Worm (Caenorhabditis elegans): ENCODE measurements around the gene C08E8.10.

C08E8.10 gene

DNA sequence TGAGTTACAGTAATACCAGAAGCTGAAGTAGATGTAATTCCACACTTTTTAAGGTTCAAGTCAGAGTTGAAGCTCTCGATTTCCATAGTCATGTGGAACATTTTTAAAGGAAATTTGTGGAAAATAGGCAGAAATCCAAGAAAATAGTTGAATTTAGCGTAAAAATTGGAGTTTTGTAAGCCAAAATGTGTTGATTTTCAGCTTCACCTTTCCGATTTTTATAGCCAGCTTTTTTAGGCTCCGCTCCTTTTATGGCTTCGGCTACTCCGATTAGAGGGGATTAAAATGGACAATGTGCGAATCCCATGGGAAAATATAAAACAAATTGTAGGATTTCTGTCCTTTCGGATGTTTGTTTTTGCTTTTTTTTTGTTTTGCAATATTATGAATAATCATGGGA, 28.6 kb upstream of the C08E8.10 start, which contains the start of gene C08E8.6:
Gene C08E8.6 (minus strand): TSS at position 101 of the 400 bp plus-strand sequence.
- no peak for TF ChIP-seq ceh-13 (GFP tag; optimal IDR thresholded peaks at IDR 0.05)
- no peak for TF ChIP-seq hmg-4 (GFP tag; optimal IDR thresholded peaks at IDR 0.05)
- no peak for TF ChIP-seq tra-4 (tag; optimal IDR thresholded peaks at IDR 0.05)
- TF ChIP-seq B0310.2 (tag; optimal IDR thresholded peaks at IDR 0.05): no peak
- no peak for TF ChIP-seq sea-1 (GFP tag; conservative IDR thresholded peaks at IDR 0.05)

DNA sequence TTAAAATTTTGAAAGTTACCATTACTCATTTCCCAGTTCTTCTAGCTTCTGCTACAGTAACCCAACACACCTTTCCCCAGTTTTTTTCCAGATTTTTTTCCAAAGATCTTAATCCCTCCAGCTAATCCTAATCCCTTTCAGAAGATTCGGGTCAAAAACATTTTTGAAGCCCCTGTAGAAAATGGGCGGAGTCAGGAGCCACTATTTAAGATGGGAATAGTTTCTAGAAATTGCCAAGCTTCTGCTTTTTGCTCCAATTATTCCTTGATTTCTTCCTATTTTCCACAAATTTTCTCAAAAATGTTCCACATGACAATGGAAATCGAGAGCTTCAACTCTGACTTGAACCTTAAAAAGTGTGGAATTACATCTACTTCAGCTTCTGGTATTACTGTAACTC, 24.9 kb upstream of the C08E8.10 start, which contains the start of gene C08E8.9:
Gene C08E8.9 (plus strand): TSS at position 301 of the 400 bp plus-strand sequence.
- TF ChIP-seq ceh-36 (tag; optimal IDR thresholded peaks at IDR 0.05): peak; percentile 57
- no peak for TF ChIP-seq hnd-1 (tag; optimal IDR thresholded peaks at IDR 0.05)

DNA sequence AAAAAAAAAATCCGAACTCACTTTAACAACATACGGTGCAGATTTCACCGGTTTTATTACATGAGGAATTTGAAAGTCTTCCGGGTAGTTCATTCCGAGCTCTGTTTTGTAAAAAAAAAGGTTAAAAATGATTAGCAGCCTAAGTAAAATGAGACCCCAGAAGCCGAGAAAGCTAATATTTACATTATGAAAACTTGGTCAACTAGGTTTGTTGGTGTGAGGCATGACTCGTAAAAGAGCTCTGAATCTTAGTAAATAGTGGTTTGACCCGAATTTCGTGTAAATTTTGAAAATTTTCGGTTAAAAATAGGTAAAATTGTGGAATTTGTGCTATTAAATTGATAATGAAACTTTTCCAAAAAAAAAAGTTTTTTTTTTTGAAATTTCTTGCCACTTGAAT, 22.7 kb upstream of the C08E8.10 start, which contains the start of gene C08E8.1:
Gene C08E8.1 (minus strand): TSS at position 101 of the 400 bp plus-strand sequence.
- no peak for TF ChIP-seq flt-1 (GFP tag; IDR thresholded peaks at IDR 0.05)
- TF ChIP-seq hmbx-1 (tag; optimal IDR thresholded peaks at IDR 0.05): no peak
- no peak for TF ChIP-seq B0310.2 (tag; optimal IDR thresholded peaks at IDR 0.05)
- no peak for TF ChIP-seq tra-4 (tag; optimal IDR thresholded peaks at IDR 0.05)
- TF ChIP-seq tbx-37 (GFP tag; conservative IDR thresholded peaks at IDR 0.05): no peak
- no peak for TF ChIP-seq tbx-11 (GFP tag; IDR thresholded peaks at IDR 0.05)
- no peak for TF ChIP-seq hmg-4 (GFP tag; optimal IDR thresholded peaks at IDR 0.05)
- TF ChIP-seq aly-1 (tag; optimal IDR thresholded peaks at IDR 0.05): no peak
- no peak for TF ChIP-seq ceh-13 (GFP tag; optimal IDR thresholded peaks at IDR 0.05)
- TF ChIP-seq scrt-1 (GFP tag; IDR thresholded peaks at IDR 0.05): no peak
- TF ChIP-seq ama-1 (optimal IDR thresholded peaks at IDR 0.05): no peak
- TF ChIP-seq ets-7 (tag; optimal IDR thresholded peaks at IDR 0.05): no peak
- no peak for TF ChIP-seq ceh-36 (tag; optimal IDR thresholded peaks at IDR 0.05)
- TF ChIP-seq hnd-1 (tag; optimal IDR thresholded peaks at IDR 0.05): no peak
- no peak for TF ChIP-seq sea-1 (GFP tag; conservative IDR thresholded peaks at IDR 0.05)
- no peak for TF ChIP-seq F13C5.2 (tag; optimal IDR thresholded peaks at IDR 0.05)
- no peak for TF ChIP-seq pes-1 (GFP tag; IDR thresholded peaks at IDR 0.05)

DNA sequence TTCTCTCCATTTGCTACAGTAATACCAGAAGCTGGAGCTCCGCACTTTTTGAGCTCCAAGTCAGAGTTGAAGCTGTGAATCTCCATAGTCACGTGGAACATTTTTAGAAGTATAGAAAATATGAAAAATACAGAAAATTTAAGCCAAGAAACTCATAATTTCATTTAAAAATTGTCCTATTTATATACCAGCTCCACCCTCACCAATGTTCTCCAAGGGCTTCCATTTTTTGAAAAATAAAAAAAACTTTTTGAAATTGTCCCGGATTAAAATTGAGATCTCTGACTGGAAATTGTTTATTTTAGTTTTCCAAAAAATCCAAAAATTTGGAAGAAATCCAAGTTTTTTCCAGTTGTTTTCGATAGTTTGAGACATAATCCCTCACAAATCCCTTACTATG, 20.2 kb upstream of the C08E8.10 start, which contains the start of gene C08E8.5:
Gene C08E8.5 (minus strand): TSS at position 101 of the 400 bp plus-strand sequence.
- no peak for TF ChIP-seq pes-1 (GFP tag; IDR thresholded peaks at IDR 0.05)
- TF ChIP-seq hnd-1 (tag; optimal IDR thresholded peaks at IDR 0.05): no peak
- TF ChIP-seq tra-4 (tag; optimal IDR thresholded peaks at IDR 0.05): no peak
- no peak for TF ChIP-seq ceh-36 (tag; optimal IDR thresholded peaks at IDR 0.05)
- no peak for TF ChIP-seq ets-7 (tag; optimal IDR thresholded peaks at IDR 0.05)
- no peak for TF ChIP-seq ama-1 (optimal IDR thresholded peaks at IDR 0.05)
- no peak for TF ChIP-seq flt-1 (GFP tag; IDR thresholded peaks at IDR 0.05)
- TF ChIP-seq tbx-37 (GFP tag; conservative IDR thresholded peaks at IDR 0.05): no peak
- TF ChIP-seq hmbx-1 (tag; optimal IDR thresholded peaks at IDR 0.05): no peak
- TF ChIP-seq sea-1 (GFP tag; conservative IDR thresholded peaks at IDR 0.05): no peak
- no peak for TF ChIP-seq tbx-11 (GFP tag; IDR thresholded peaks at IDR 0.05)
- no peak for TF ChIP-seq ceh-13 (GFP tag; optimal IDR thresholded peaks at IDR 0.05)
- TF ChIP-seq hmg-4 (GFP tag; optimal IDR thresholded peaks at IDR 0.05): no peak
- no peak for TF ChIP-seq F13C5.2 (tag; optimal IDR thresholded peaks at IDR 0.05)
- no peak for TF ChIP-seq B0310.2 (tag; optimal IDR thresholded peaks at IDR 0.05)
- no peak for TF ChIP-seq aly-1 (tag; optimal IDR thresholded peaks at IDR 0.05)
- no peak for TF ChIP-seq scrt-1 (GFP tag; IDR thresholded peaks at IDR 0.05)

DNA sequence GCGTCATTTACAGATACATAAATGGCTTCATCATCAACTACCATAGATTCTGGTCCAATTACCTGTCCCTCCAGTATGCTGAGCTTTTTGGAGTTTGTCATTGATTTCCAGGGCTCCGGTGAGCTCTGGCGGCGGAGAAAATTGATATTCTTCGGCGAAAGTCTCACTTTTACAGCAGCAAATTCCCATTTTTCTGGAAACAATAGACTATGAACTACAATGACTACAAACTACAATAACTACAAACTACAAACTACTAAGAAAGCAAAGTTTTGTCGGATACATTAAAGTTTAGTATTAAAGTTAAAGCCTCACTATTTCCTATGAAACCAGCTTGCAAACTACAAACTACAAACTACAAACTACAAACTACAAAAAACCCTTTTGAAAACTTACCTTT, 16.0 kb upstream of the C08E8.10 start, which contains the start of gene C08E8.2:
Gene C08E8.2 (minus strand): TSS at position 101 of the 400 bp plus-strand sequence.
- TF ChIP-seq hmg-4 (GFP tag; optimal IDR thresholded peaks at IDR 0.05) (no peak), tbx-11 (GFP tag; IDR thresholded peaks at IDR 0.05) (no peak), B0310.2 (tag; optimal IDR thresholded peaks at IDR 0.05) (no peak), ets-7 (tag; optimal IDR thresholded peaks at IDR 0.05) (no peak), hnd-1 (tag; optimal IDR thresholded peaks at IDR 0.05) (no peak), F13C5.2 (tag; optimal IDR thresholded peaks at IDR 0.05) (no peak), ceh-36 (tag; optimal IDR thresholded peaks at IDR 0.05) (no peak), tbx-37 (GFP tag; conservative IDR thresholded peaks at IDR 0.05) (no peak), ama-1 (optimal IDR thresholded peaks at IDR 0.05) (no peak), pes-1 (GFP tag; IDR thresholded peaks at IDR 0.05) (no peak), aly-1 (tag; optimal IDR thresholded peaks at IDR 0.05) (no peak), flt-1 (GFP tag; IDR thresholded peaks at IDR 0.05) (no peak), scrt-1 (GFP tag; IDR thresholded peaks at IDR 0.05) (no peak)

DNA sequence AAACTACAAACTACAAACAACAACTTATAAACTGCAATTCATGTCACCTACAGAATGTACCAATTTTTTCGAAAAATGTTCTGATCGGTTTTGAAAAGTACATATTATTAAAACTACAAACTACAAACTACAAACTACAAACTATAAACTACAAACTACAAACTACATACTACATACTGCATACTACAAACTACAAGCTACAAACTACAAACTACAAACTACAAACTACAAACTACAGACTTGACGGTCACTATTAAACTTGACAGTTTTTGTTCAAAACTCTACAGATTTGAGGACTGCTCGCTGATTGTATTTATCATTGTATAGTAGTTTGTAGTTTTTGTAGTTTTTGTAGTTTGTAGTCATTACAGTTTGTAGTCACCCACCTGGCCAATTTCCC, 14.6 kb upstream of the C08E8.10 start:
- TF ChIP-seq ets-7 (tag; optimal IDR thresholded peaks at IDR 0.05) (no peak), hmbx-1 (tag; optimal IDR thresholded peaks at IDR 0.05) (no peak), F13C5.2 (tag; optimal IDR thresholded peaks at IDR 0.05) (no peak)

DNA sequence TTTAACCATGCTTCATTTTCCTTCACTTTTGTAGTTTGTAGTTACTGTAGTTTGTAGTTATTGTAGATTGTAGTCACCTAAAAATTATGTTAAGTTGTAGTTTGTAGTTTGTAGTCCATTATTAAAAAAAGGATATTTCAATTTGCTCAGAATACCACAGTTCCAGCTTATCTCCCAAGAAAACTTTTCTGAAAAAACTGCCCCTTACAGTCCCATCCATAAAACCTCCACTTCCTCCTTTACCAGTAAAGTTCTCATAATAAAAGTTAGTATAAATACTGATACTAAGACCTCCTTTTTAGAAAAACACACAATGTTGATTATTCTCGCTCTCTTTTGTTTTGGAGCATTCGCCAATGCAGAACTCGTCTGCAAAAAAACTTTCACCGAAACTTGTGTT, 11.0 kb upstream of the C08E8.10 start, which contains the start of gene C08E8.11:
Gene C08E8.11 (plus strand): TSS at position 301 of the 400 bp plus-strand sequence.
- TF ChIP-seq ceh-36 (tag; optimal IDR thresholded peaks at IDR 0.05): no peak
- no peak for TF ChIP-seq sea-1 (GFP tag; conservative IDR thresholded peaks at IDR 0.05)
- no peak for TF ChIP-seq tbx-11 (GFP tag; IDR thresholded peaks at IDR 0.05)
- TF ChIP-seq hmbx-1 (tag; optimal IDR thresholded peaks at IDR 0.05): no peak
- TF ChIP-seq hnd-1 (tag; optimal IDR thresholded peaks at IDR 0.05): no peak
- no peak for TF ChIP-seq ets-7 (tag; optimal IDR thresholded peaks at IDR 0.05)
- no peak for TF ChIP-seq ceh-13 (GFP tag; optimal IDR thresholded peaks at IDR 0.05)
- TF ChIP-seq ama-1 (optimal IDR thresholded peaks at IDR 0.05): no peak
- TF ChIP-seq B0310.2 (tag; optimal IDR thresholded peaks at IDR 0.05): no peak
- no peak for TF ChIP-seq flt-1 (GFP tag; IDR thresholded peaks at IDR 0.05)
- no peak for TF ChIP-seq scrt-1 (GFP tag; IDR thresholded peaks at IDR 0.05)
- no peak for TF ChIP-seq F13C5.2 (tag; optimal IDR thresholded peaks at IDR 0.05)

DNA sequence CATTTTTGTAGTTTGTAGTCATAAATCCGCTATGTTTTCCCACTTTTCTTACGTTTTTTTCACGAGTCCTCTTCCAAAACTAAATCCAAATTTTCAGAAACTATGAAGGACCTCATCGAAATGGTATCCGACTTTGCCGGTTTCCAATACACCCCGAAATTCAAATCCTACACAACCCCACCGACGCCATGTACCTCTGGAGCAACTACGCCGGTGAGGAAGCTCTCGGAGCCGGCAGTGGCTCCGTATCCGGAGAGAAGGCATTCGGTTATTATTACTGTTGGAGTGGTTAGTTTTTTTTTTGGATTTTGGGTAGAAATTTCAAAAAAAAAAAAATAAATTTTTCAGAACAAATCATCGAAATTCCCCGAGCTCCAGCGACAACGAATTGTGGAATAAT, 10.3 kb upstream of the C08E8.10 start, which contains the start of gene C08E8.3:
Gene C08E8.3 (plus strand): TSS at position 84 of the 400 bp plus-strand sequence.
- no peak for TF ChIP-seq ama-1 (optimal IDR thresholded peaks at IDR 0.05)

Data from whole organism, early embryonic.